Fruit fly (Drosophila melanogaster) whole organism, prepupa: ENCODE results near the gene tara.

Experiments
- Blimp-1 ChIP-seq: fragments of 200-800 bp; sonication (Bioruptor generic); optimal IDR thresholded peaks from 3 replicates; lab custom pipeline; 2017; ENCODE audit warnings: missing biosample characterization, missing genetic modification characterization, mild to moderate bottlenecking, moderate library complexity, missing genetic modification reagents
- CG10631 ChIP-seq: fragments of 200-800 bp; sonication (Bioruptor generic); optimal IDR thresholded peaks from 2 replicates; lab custom pipeline; 2016; ENCODE audit warnings: missing biosample characterization, missing genetic modification characterization
- CG11762 ChIP-seq: fragments of 200-800 bp; sonication (Bioruptor generic); optimal IDR thresholded peaks from 3 replicates; lab custom pipeline; 2016; ENCODE audit warnings: missing biosample characterization, missing genetic modification characterization; ENCODE audit not compliant: insufficient read depth
- CG11902 ChIP-seq: fragments of 200-800 bp; sonication (Bioruptor generic); optimal IDR thresholded peaks from 3 replicates; lab custom pipeline; 2016; ENCODE audit warnings: missing biosample characterization, missing genetic modification characterization
- CG15336 ChIP-seq: fragments of 200-800 bp; sonication (Bioruptor generic); IDR thresholded peaks from 2 replicates; pipeline ENCODE4 v1.3.6; 2022; ENCODE audit warnings: missing biosample characterization, missing genetic modification characterization
- CG1621 ChIP-seq: fragments of 200-800 bp; sonication (Bioruptor generic); optimal IDR thresholded peaks from 3 replicates; lab custom pipeline; 2018; ENCODE audit warnings: missing biosample characterization, mild to moderate bottlenecking, missing genetic modification characterization
- CG3032 ChIP-seq: fragments of 200-800 bp; optimal IDR thresholded peaks from 2 replicates; lab custom pipeline; 2019; ENCODE audit warnings: missing biosample characterization, mild to moderate bottlenecking, missing genetic modification characterization, moderate library complexity
- CG31627 ChIP-seq: fragments of 200-800 bp; sonication (Bioruptor generic); optimal IDR thresholded peaks from 3 replicates; lab custom pipeline; 2016; ENCODE audit warnings: missing biosample characterization, missing genetic modification characterization
- CG32006 ChIP-seq: fragments of 200-800 bp; sonication (Bioruptor generic); optimal IDR thresholded peaks from 3 replicates; lab custom pipeline; 2017; ENCODE audit warnings: missing biosample characterization, mild to moderate bottlenecking, missing genetic modification characterization
- CG34406 ChIP-seq: fragments of 200-800 bp; sonication (Bioruptor generic); optimal IDR thresholded peaks from 3 replicates; lab custom pipeline; 2016; ENCODE audit warnings: missing biosample characterization, missing genetic modification characterization
- CG3919 ChIP-seq: fragments of 200-800 bp; sonication (Bioruptor generic); optimal IDR thresholded peaks from 3 replicates; lab custom pipeline; 2016; ENCODE audit warnings: missing biosample characterization, missing genetic modification characterization
- CG6163 ChIP-seq: fragments of 200-800 bp; sonication (Bioruptor generic); IDR thresholded peaks from 3 replicates; pipeline ENCODE4 v1.3.6; 2022; ENCODE audit warnings: missing biosample characterization, missing genetic modification characterization
- CG6276 ChIP-seq: fragments of 200-800 bp; sonication (Bioruptor generic); optimal IDR thresholded peaks from 2 replicates; lab custom pipeline; 2017; ENCODE audit warnings: missing biosample characterization, mild to moderate bottlenecking, missing genetic modification characterization
- CG6808 ChIP-seq: fragments of 200-800 bp; sonication (Bioruptor generic); optimal IDR thresholded peaks from 3 replicates; lab custom pipeline; 2017; ENCODE audit warnings: missing biosample characterization, missing genetic modification characterization, mild to moderate bottlenecking, moderate library complexity, missing genetic modification reagents
- CG6854 ChIP-seq: fragments of 200-800 bp; sonication (Bioruptor generic); optimal IDR thresholded peaks from 2 replicates; lab custom pipeline; 2017; ENCODE audit warnings: missing biosample characterization, mild to moderate bottlenecking, missing genetic modification characterization
- CG7368 ChIP-seq: fragments of 200-800 bp; sonication (Bioruptor generic); optimal IDR thresholded peaks from 3 replicates; lab custom pipeline; 2016; ENCODE audit warnings: missing biosample characterization, missing genetic modification characterization
- CG8119 ChIP-seq: fragments of 200-800 bp; sonication (Bioruptor generic); IDR thresholded peaks from 3 replicates; pipeline ENCODE4 v1.3.6; 2022; ENCODE audit warnings: missing biosample characterization, missing genetic modification characterization
- CG8319 ChIP-seq: fragments of 200-800 bp; sonication (Bioruptor generic); optimal IDR thresholded peaks from 3 replicates; lab custom pipeline; 2016; ENCODE audit warnings: missing biosample characterization, missing genetic modification characterization
- CG8632 ChIP-seq: fragments of 200-800 bp; sonication (Bioruptor generic); optimal IDR thresholded peaks from 3 replicates; lab custom pipeline; 2016; ENCODE audit warnings: missing biosample characterization, missing genetic modification characterization
- CG9139 ChIP-seq: fragments of 200-800 bp; sonication (Bioruptor generic); optimal IDR thresholded peaks from 3 replicates; lab custom pipeline; 2017; ENCODE audit warnings: missing biosample characterization, mild to moderate bottlenecking, missing genetic modification characterization
- Eip75B ChIP-seq: fragments of 200-800 bp; sonication (Bioruptor generic); optimal IDR thresholded peaks from 3 replicates; lab custom pipeline; 2016; ENCODE audit warnings: missing biosample characterization, missing genetic modification characterization
- Eip78C ChIP-seq: fragments of 200-800 bp; sonication (Bioruptor generic); peaks from one replicate; lab custom pipeline; 2016; ENCODE audit warnings: missing biosample characterization, missing genetic modification characterization
- Eip93F ChIP-seq: fragments of 200-800 bp; sonication (Bioruptor generic); optimal IDR thresholded peaks from 2 replicates; lab custom pipeline; 2016; ENCODE audit warnings: missing biosample characterization, mild to moderate bottlenecking, missing genetic modification characterization
- Ets21C ChIP-seq: fragments of 200-800 bp; sonication (Bioruptor generic); optimal IDR thresholded peaks from 3 replicates; lab custom pipeline; 2016; ENCODE audit warnings: missing biosample characterization, missing genetic modification characterization
- Ets96B ChIP-seq: fragments of 200-800 bp; optimal IDR thresholded peaks from 2 replicates; lab custom pipeline; 2019; ENCODE audit warnings: missing biosample characterization, mild to moderate bottlenecking, missing genetic modification characterization, moderate library complexity
- Gug ChIP-seq: fragments of 200-800 bp; sonication (Bioruptor generic); IDR thresholded peaks from 2 replicates; pipeline ENCODE4 v1.3.6; 2022; ENCODE audit warnings: missing biosample characterization, missing genetic modification characterization
- Hr38 ChIP-seq: sonication (Bioruptor generic); optimal IDR thresholded peaks from 2 replicates; lab custom pipeline; 2016; ENCODE audit warnings: missing biosample characterization, missing genetic modification characterization
- Hr39 ChIP-seq: fragments of 200-800 bp; sonication (Bioruptor generic); optimal IDR thresholded peaks from 2 replicates; lab custom pipeline; 2016; ENCODE audit warnings: missing biosample characterization, missing genetic modification characterization
- Hr4 ChIP-seq: fragments of 200-800 bp; sonication (Bioruptor generic); optimal IDR thresholded peaks from 3 replicates; lab custom pipeline; 2016; ENCODE audit warnings: missing biosample characterization, missing genetic modification characterization
- Lpt ChIP-seq: fragments of 200-800 bp; sonication (Bioruptor generic); optimal IDR thresholded peaks from 3 replicates; lab custom pipeline; 2016; ENCODE audit warnings: missing biosample characterization, missing genetic modification characterization
- OdsH ChIP-seq: fragments of 200-800 bp; sonication (Bioruptor generic); optimal IDR thresholded peaks from 3 replicates; lab custom pipeline; 2016; ENCODE audit warnings: missing biosample characterization, missing genetic modification characterization
- Sox102F ChIP-seq: fragments of 200-800 bp; sonication (Bioruptor generic); optimal IDR thresholded peaks from 2 replicates; lab custom pipeline; 2016; ENCODE audit warnings: missing biosample characterization, mild to moderate bottlenecking, missing genetic modification characterization
- Sox14 ChIP-seq: fragments of 200-800 bp; sonication (Bioruptor generic); optimal IDR thresholded peaks from 3 replicates; lab custom pipeline; 2016; ENCODE audit warnings: missing biosample characterization, missing genetic modification characterization
- Sox15 ChIP-seq: fragments of 200-800 bp; sonication (Bioruptor generic); optimal IDR thresholded peaks from 3 replicates; lab custom pipeline; 2016; ENCODE audit warnings: missing biosample characterization, missing genetic modification characterization
- achi ChIP-seq: fragments of 200-800 bp; sonication (Bioruptor generic); optimal IDR thresholded peaks from 3 replicates; lab custom pipeline; 2016; ENCODE audit warnings: missing biosample characterization, missing genetic modification characterization
- acj6 ChIP-seq: fragments of 200-800 bp; sonication (Bioruptor generic); optimal IDR thresholded peaks from 3 replicates; lab custom pipeline; 2016; ENCODE audit warnings: missing biosample characterization, missing genetic modification characterization
- cyc ChIP-seq: fragments of 200-800 bp; sonication (Bioruptor generic); optimal IDR thresholded peaks from 3 replicates; lab custom pipeline; 2016; ENCODE audit warnings: missing biosample characterization, missing genetic modification characterization
- dac ChIP-seq: fragments of 200-800 bp; sonication (Bioruptor generic); optimal IDR thresholded peaks from 2 replicates; lab custom pipeline; 2017; ENCODE audit warnings: missing biosample characterization, mild to moderate bottlenecking, missing genetic modification characterization
- eg ChIP-seq: fragments of 200-800 bp; sonication (Bioruptor generic); IDR thresholded peaks from 3 replicates; pipeline ENCODE4 v1.3.6; 2022; ENCODE audit warnings: missing biosample characterization, missing genetic modification characterization
- esn ChIP-seq: fragments of 200-800 bp; sonication (Bioruptor generic); optimal IDR thresholded peaks from 2 replicates; lab custom pipeline; 2016; ENCODE audit warnings: missing biosample characterization, mild to moderate bottlenecking, missing genetic modification characterization, moderate library complexity
- fd59A ChIP-seq: fragments of 200-800 bp; sonication (Bioruptor generic); optimal IDR thresholded peaks from 2 replicates; lab custom pipeline; 2017; ENCODE audit warnings: missing biosample characterization, mild to moderate bottlenecking, missing genetic modification characterization, missing genetic modification reagents
- fd85E ChIP-seq: fragments of 200-800 bp; sonication (Bioruptor generic); optimal IDR thresholded peaks from 3 replicates; lab custom pipeline; 2016; ENCODE audit warnings: missing biosample characterization, missing genetic modification characterization
- fkh ChIP-seq: fragments of 200-800 bp; sonication (Bioruptor generic); optimal IDR thresholded peaks from 3 replicates; lab custom pipeline; 2017; ENCODE audit warnings: missing biosample characterization, mild to moderate bottlenecking, missing genetic modification characterization, moderate library complexity
- lz ChIP-seq: fragments of 200-800 bp; sonication (Bioruptor generic); optimal IDR thresholded peaks from 3 replicates; lab custom pipeline; 2016; ENCODE audit warnings: missing biosample characterization, missing genetic modification characterization
- pdm3 ChIP-seq: fragments of 200-800 bp; sonication (Bioruptor generic); optimal IDR thresholded peaks from 3 replicates; lab custom pipeline; 2016; ENCODE audit warnings: missing biosample characterization, missing genetic modification characterization
- salr ChIP-seq, 2 experiments: fragments of 200-800 bp; sonication (Bioruptor generic); optimal IDR thresholded peaks; 3 replicates each; lab custom pipeline; 2016 to 2018; ENCODE audit warnings: missing biosample characterization in 2 of 2, missing genetic modification characterization in 2 of 2, mild to moderate bottlenecking in 1 of 2
- spab ChIP-seq: fragments of 200-800 bp; sonication (Bioruptor generic); optimal IDR thresholded peaks from 2 replicates; lab custom pipeline; 2017; ENCODE audit warnings: missing biosample characterization, mild to moderate bottlenecking, missing genetic modification characterization, missing genetic modification reagents
- svp ChIP-seq: fragments of 200-800 bp; sonication (Bioruptor generic); peaks from one replicate; lab custom pipeline; 2016; ENCODE audit warnings: missing biosample characterization, missing genetic modification characterization
- topi ChIP-seq: fragments of 200-800 bp; sonication (Bioruptor generic); optimal IDR thresholded peaks from 3 replicates; lab custom pipeline; 2016; ENCODE audit warnings: missing biosample characterization, missing genetic modification characterization

The tara gene

DNA sequence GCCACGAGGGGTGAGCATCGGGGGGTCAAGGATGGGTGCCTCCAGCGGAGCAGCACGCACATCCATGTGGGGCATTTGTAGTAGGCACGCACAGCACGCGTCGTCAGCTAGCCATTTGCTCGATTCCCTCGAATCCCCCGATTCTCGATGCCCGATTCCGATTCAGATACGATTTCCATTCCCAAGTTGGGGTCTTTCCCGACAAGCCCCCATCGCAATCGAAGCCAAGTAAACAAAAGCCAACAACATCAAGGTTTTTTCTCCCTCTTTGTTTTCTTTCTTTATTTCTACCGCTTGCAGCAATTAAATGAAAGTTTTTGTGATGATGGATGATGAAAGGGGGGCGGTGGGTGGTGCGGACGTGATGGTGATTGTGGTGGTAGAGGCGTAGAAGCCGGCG is 1.6 kb downstream of the tara start (continued):
- TF ChIP-seq CG6276 (peak; percentile 3), Sox14 (peak; percentile 79)

DNA sequence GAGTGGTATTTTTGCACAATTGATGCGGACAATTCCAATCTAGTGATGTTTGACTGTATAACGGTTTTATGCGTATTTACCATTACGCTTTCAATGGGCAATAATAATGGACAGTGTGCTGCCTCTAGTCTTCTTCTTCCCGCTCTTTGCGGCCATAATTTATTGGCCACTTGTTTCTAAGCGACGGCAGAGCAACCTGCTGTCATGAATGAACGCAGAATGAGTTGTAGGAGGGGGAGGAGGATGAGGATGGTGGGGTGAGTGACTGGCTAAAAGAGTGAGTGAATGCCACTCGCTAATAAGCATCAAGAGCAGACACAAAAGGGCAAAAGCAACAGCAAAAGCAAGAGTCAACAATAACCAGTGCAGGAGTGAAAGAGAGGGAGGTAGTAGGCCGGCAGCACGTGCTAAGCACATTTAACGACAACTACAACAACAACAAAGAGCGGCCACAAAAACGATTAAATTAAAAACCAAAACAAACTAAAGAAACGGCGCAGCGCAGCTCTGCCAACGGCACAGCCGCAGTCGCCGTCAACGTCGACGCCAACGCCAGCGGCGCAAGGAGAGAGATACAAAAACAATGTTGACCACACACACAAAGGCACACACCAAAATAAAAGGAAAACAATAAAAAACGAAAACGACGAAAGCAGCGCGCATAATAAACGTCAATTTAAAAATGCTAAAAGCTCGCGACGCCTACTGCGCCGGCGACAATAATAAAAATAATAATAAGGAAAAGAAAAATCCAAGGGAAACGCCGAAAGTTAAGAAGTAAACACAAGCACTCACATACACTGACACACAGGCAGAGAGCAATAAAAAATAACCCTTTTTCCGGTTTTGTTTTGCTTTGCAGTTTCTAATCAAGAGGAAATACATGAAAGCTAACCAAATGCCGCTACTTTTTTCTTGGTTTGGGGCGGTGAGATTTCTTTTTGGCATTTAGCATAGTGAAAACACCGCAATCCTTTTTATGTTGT is 3.6 kb downstream of the tara start:
- TF ChIP-seq Ets96B (tag; lab: Kevin White, UChicago) (peak; percentile 40), CG6808 (GFP tag; lab: Kevin White, UChicago) (peak; percentile 68), CG8319 (GFP tag; lab: Kevin White, UChicago) (no peak), dac (GFP tag; lab: Kevin White, UChicago) (no peak), Sox102F (GFP tag; lab: Kevin White, UChicago) (peak; percentile 50), achi (GFP tag; lab: Kevin White, UChicago) (no peak), CG9139 (GFP tag; lab: Kevin White, UChicago) (peak; percentile 74), OdsH (GFP tag; lab: Kevin White, UChicago) (no peak), Gug (GFP tag; lab: Robert Waterston, UW) (no peak), CG7368 (GFP tag; lab: Kevin White, UChicago) (no peak), CG34406 (GFP tag; lab: Kevin White, UChicago) (no peak), Blimp-1 (GFP tag; lab: Kevin White, UChicago) (peak; percentile 19), CG11762 (no peak), CG10631 (GFP tag; lab: Kevin White, UChicago) (no peak), Eip78C (GFP tag; lab: Kevin White, UChicago) (peak; percentile 71), Hr4 (no peak), Sox14 (peak; percentile 17), acj6 (GFP tag; lab: Kevin White, UChicago) (no peak), CG3919 (GFP tag; lab: Kevin White, UChicago) (no peak), fd85E (GFP tag; lab: Kevin White, UChicago) (no peak), Lpt (GFP tag; lab: Kevin White, UChicago) (peak; percentile 30), eg (GFP tag; lab: Robert Waterston, UW) (no peak), cyc (GFP tag; lab: Kevin White, UChicago) (no peak), CG32006 (GFP tag; lab: Kevin White, UChicago) (no peak), CG11902 (no peak), salr (GFP tag; optimal IDR thresholded peaks at IDR 0.05; lab: Kevin White, UChicago) (no peak), fd59A (GFP tag; lab: Kevin White, UChicago) (no peak), Ets21C (GFP tag; lab: Kevin White, UChicago) (no peak), Eip93F (GFP tag; lab: Kevin White, UChicago) (peak; percentile 44), CG6163 (GFP tag; lab: Robert Waterston, UW) (no peak), CG3032 (tag; lab: Kevin White, UChicago) (peak; percentile 27), lz (GFP tag; lab: Kevin White, UChicago) (no peak), CG8119 (GFP tag; lab: Robert Waterston, UW) (no peak), svp (GFP tag; lab: Kevin White, UChicago) (peak; percentile 77), Hr38 (GFP tag; lab: Kevin White, UChicago) (no peak), CG15336 (no peak), CG6854 (GFP tag; lab: Kevin White, UChicago) (peak; percentile 83), pdm3 (GFP tag; lab: Kevin White, UChicago) (no peak), CG1621 (tag; lab: Kevin White, UChicago) (peak; percentile 30), Hr39 (GFP tag; lab: Kevin White, UChicago) (no peak), CG31627 (GFP tag; lab: Kevin White, UChicago) (no peak), Eip75B (GFP tag; lab: Kevin White, UChicago) (peak; percentile 16), esn (no peak), Sox15 (no peak), CG6276 (peak; percentile 43), topi (GFP tag; lab: Kevin White, UChicago) (no peak), fkh (GFP tag; lab: Kevin White, UChicago) (peak; percentile 74), spab (GFP tag; lab: Kevin White, UChicago) (peak; percentile 8), CG8632 (GFP tag; lab: Kevin White, UChicago) (no peak)
